Worm (Caenorhabditis elegans): Measurements from ENCODE around the gene pacl-1.

DNA sequence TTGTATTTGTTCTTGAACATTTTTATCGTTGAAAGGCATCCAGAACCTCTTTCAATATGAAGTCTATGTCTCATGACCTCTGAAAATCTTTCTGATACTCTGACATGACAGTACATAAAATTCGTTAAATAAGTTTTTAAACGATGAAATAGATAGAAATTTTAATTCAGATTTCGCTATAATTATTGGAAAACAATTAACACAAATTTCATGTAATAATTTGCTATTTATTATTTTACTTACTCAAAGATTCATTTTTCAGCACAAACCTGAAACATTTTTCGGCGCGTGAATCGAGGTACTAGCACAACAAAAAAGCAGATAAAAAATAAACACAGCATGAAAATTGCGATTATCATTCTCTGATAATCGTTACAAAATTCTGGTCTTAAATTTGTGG lies 8.7 kb downstream of the pacl-1 start, which contains the start of gene T13F3.4:
- TF ChIP-seq K02D7.2 (tag; optimal IDR thresholded peaks at IDR 0.05) (no peak), nhr-232 (tag; optimal IDR thresholded peaks at IDR 0.05) (no peak), rnt-1 (tag; optimal IDR thresholded peaks at IDR 0.05) (no peak), pat-9 (tag; optimal IDR thresholded peaks at IDR 0.05) (no peak), odd-2 (tag; optimal IDR thresholded peaks at IDR 0.05) (no peak), mec-3 (tag; optimal IDR thresholded peaks at IDR 0.05; ENCODE audit: borderline replicate concordance) (no peak), ceh-9 (tag; optimal IDR thresholded peaks at IDR 0.05) (no peak), elt-2 (tag; optimal IDR thresholded peaks at IDR 0.05) (no peak), nfya-1 (tag; optimal IDR thresholded peaks at IDR 0.05) (no peak), K09A11.1 (tag; optimal IDR thresholded peaks at IDR 0.05; ENCODE audit: insufficient read depth) (no peak), pha-4 (tag; optimal IDR thresholded peaks at IDR 0.05) (no peak), nhr-11 (tag; optimal IDR thresholded peaks at IDR 0.05) (no peak), eyg-1 (tag; optimal IDR thresholded peaks at IDR 0.05) (no peak), F13H6.1 (tag; optimal IDR thresholded peaks at IDR 0.05) (no peak)

Data from whole organism, late embryonic.